Fruit fly (Drosophila melanogaster): ENCODE measurements around the gene Tektin-C.

Tektin-C gene

dm6 chr3L:5807370-5808100, 11.2 kb upstream of the Tektin-C start (continued):
- TF ChIP-seq dmrt11E (tag; optimal IDR thresholded peaks at IDR 0.05) (no peak), ems (GFP tag; optimal IDR thresholded peaks at IDR 0.05) (no peak), CG11085 (GFP tag; IDR thresholded peaks at IDR 0.05) (no peak), tin (GFP tag; optimal IDR thresholded peaks at IDR 0.05) (no peak), CG7963 (GFP tag; IDR thresholded peaks at IDR 0.05; ENCODE audit: partially characterized antibody) (no peak), grn (GFP tag; optimal IDR thresholded peaks at IDR 0.05) (peak; percentile 39), otp (GFP tag; IDR thresholded peaks at IDR 0.05) (no peak), CG10321 (GFP tag; IDR thresholded peaks at IDR 0.05) (no peak), CG11695 (GFP tag; IDR thresholded peaks at IDR 0.05) (no peak), ATbp (GFP tag; optimal IDR thresholded peaks at IDR 0.05) (peak; percentile 25), pnt (GFP tag; optimal IDR thresholded peaks at IDR 0.05) (no peak), C15 (GFP tag; IDR thresholded peaks at IDR 0.05) (0 out of 3 replicates have a peak, but pooled peaks have one; percentile 33), ind (GFP tag; optimal IDR thresholded peaks at IDR 0.05) (no peak), ewg (GFP tag; optimal IDR thresholded peaks at IDR 0.05) (no peak), CG12942 (GFP tag; optimal IDR thresholded peaks at IDR 0.05) (no peak), eve (GFP tag; optimal IDR thresholded peaks at IDR 0.05) (no peak), CG2199 (GFP tag; IDR thresholded peaks at IDR 0.05) (no peak), CG8924 (tag; optimal IDR thresholded peaks at IDR 0.05) (no peak), CG17359 (tag; optimal IDR thresholded peaks at IDR 0.05) (peak; percentile 1), zen2 (GFP tag; IDR thresholded peaks at IDR 0.05; ENCODE audit: partially characterized antibody) (no peak), BtbVII (GFP tag; optimal IDR thresholded peaks at IDR 0.05) (peak; percentile 5), lab (GFP tag; optimal IDR thresholded peaks at IDR 0.05) (peak; percentile 48), Abd-B (GFP tag; optimal IDR thresholded peaks at IDR 0.05) (no peak), kni (GFP tag; optimal IDR thresholded peaks at IDR 0.05) (peak; percentile 1), kah (GFP tag; optimal IDR thresholded peaks at IDR 0.05) (no peak), cwo (GFP tag; optimal IDR thresholded peaks at IDR 0.05) (peak; percentile 34), Deaf1 (tag; optimal IDR thresholded peaks at IDR 0.05) (no peak), trh (GFP tag; optimal IDR thresholded peaks at IDR 0.05) (no peak), dan (GFP tag; IDR thresholded peaks at IDR 0.05) (no peak), pum (GFP tag; optimal IDR thresholded peaks at IDR 0.05) (no peak), lov (optimal IDR thresholded peaks at IDR 0.05) (no peak), lov (GFP tag; IDR thresholded peaks at IDR 0.05) (no peak), Lhr (GFP tag; optimal IDR thresholded peaks at IDR 0.05) (no peak), CG32772 (GFP tag; IDR thresholded peaks at IDR 0.05) (no peak), cad (GFP tag; optimal IDR thresholded peaks at IDR 0.05) (no peak), cas (GFP tag; IDR thresholded peaks at IDR 0.05) (no peak), CG12219 (GFP tag; optimal IDR thresholded peaks at IDR 0.05) (no peak), CG9876 (GFP tag; optimal IDR thresholded peaks at IDR 0.05) (no peak), CG10431 (GFP tag; optimal IDR thresholded peaks at IDR 0.05) (no peak), gro (GFP tag; optimal IDR thresholded peaks at IDR 0.05) (peak; percentile 9), dysf (GFP tag; IDR thresholded peaks at IDR 0.05) (peak; percentile 33; the same call in 1 of the 3 replicates), CG18599 (GFP tag; optimal IDR thresholded peaks at IDR 0.05) (peak; percentile 45), NC2α (GFP tag; optimal IDR thresholded peaks at IDR 0.05) (no peak), CG17186 (GFP tag; optimal IDR thresholded peaks at IDR 0.05) (no peak), CG9727 (GFP tag; optimal IDR thresholded peaks at IDR 0.05) (no peak), CG32767 (GFP tag; IDR thresholded peaks at IDR 0.05) (no peak), stc (GFP tag; IDR thresholded peaks at IDR 0.05) (peak; percentile 30; the same call in 1 of the 2 replicates), CG12236 (GFP tag; optimal IDR thresholded peaks at IDR 0.05) (peak; percentile 3), CG7271 (tag; optimal IDR thresholded peaks at IDR 0.05) (no peak), al (GFP tag; IDR thresholded peaks at IDR 0.05) (no peak)

Data from whole organism, embryonic.